Worm (Caenorhabditis elegans): ENCODE results near the gene srw-118.
"Not testable (repeated sequence)": the region's sequence is repeated elsewhere in the genome, so short reads cannot be mapped to it uniquely, and the experiment has no call there.

The srw-118 gene

DNA sequence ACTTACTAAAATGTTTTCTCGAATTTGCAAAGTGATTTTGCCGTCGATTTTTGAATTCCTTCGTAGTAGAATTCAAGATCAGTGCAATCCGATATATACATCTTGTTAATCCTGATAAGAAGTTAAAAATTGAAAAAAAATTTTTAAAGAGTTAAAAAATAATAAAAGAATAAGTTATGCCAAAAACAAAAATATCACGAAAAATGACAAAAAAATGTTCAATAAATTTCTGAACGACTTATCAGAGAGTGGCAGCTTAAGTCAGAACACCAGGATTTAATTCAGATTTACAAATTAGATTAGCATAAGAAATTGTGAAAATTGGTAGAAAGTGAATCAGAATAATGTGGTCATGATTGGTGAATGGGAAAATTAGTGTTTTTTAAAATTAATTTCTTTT lies 27.8 kb downstream of the srw-118 start, which contains the start of gene srw-122:
srw-122 (minus strand) TSS at position 101 of the 400 bp plus-strand sequence.
- not testable (repeated sequence) for TF ChIP-seq F13H6.1 (tag; optimal IDR thresholded peaks at IDR 0.05); ttx-3 (tag; optimal IDR thresholded peaks at IDR 0.05); ama-1 (optimal IDR thresholded peaks at IDR 0.05)

DNA sequence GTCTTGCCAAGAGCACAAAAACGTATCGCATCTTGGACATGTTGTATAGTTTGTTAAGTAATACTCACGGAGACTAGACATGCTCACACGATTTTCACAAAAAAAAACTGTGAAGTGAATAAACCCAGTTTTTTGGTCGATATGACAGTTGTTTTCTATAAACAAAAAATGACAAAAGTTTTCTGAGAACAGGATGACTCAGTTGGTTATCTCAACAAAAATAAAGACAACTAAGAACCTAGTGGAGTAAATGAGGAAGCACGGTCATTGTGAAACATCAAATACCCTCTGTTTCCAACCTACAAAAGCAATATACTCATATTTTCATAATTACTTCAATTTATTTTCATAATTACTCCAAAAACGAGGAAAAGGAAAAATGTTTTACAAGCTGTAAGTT lies 34.3 kb downstream of the srw-118 start, which contains the start of gene srh-87:
srh-87 (minus strand) TSS at position 101 of the 400 bp plus-strand sequence.
- TF ChIP-seq sox-4 (tag; optimal IDR thresholded peaks at IDR 0.05) (no peak), dmd-4 (tag; optimal IDR thresholded peaks at IDR 0.05; ENCODE audit: borderline replicate concordance) (no peak), odd-2 (tag; optimal IDR thresholded peaks at IDR 0.05) (no peak), pha-4 (tag; optimal IDR thresholded peaks at IDR 0.05) (no peak), C08G9.2 (tag; optimal IDR thresholded peaks at IDR 0.05) (no peak), hlh-6 (tag; optimal IDR thresholded peaks at IDR 0.05) (no peak), ceh-22 (tag; optimal IDR thresholded peaks at IDR 0.05) (no peak), syd-9 (tag; optimal IDR thresholded peaks at IDR 0.05) (no peak), rnt-1 (tag; optimal IDR thresholded peaks at IDR 0.05) (no peak), T23F11.4 (GFP tag; optimal IDR thresholded peaks at IDR 0.05) (no peak), unc-42 (tag; optimal IDR thresholded peaks at IDR 0.05) (no peak), sox-2 (GFP tag; IDR thresholded peaks at IDR 0.05) (no peak), ceh-24 (tag; optimal IDR thresholded peaks at IDR 0.05) (no peak), mec-3 (tag; optimal IDR thresholded peaks at IDR 0.05; ENCODE audit: borderline replicate concordance) (no peak), ref-2 (tag; optimal IDR thresholded peaks at IDR 0.05) (no peak), pag-3 (tag; optimal IDR thresholded peaks at IDR 0.05; ENCODE audit: borderline replicate concordance) (no peak), hlh-30 (tag; optimal IDR thresholded peaks at IDR 0.05; ENCODE audit: insufficient read depth) (no peak), sdc-2 (tag; optimal IDR thresholded peaks at IDR 0.05) (no peak), eyg-1 (tag; optimal IDR thresholded peaks at IDR 0.05) (no peak)

DNA sequence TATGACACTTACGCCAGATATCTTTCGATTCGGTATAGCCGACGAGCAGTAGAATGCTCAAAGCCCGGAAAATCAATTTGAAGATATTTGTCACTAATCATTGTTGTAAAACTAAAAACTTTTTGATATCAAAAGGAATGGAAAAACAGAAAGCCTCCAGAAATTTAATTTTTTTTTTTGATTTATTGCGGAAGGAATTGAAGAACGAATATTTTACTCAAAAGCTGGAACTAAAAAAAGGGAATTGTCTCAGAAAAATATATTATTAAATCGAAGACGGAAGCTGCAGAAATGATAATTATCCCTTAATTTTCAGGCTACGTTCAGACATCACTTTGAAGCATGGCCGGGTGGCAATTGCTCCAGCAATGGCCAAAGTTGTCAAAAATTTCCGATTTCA lies 36.0 kb downstream of the srw-118 start, which contains the start of gene srw-137:
srw-137 (minus strand) TSS at position 101 of the 400 bp plus-strand sequence.
- TF ChIP-seq ets-4 (tag; optimal IDR thresholded peaks at IDR 0.05) (no peak), nhr-11 (tag; optimal IDR thresholded peaks at IDR 0.05) (no peak)

ce11 chrV:2942247-2942646 lies 37.6 kb downstream of the srw-118 start:
- TF ChIP-seq hlh-6 (tag; optimal IDR thresholded peaks at IDR 0.05) (no peak), ceh-14 (tag; optimal IDR thresholded peaks at IDR 0.05) (no peak), K09A11.1 (tag; optimal IDR thresholded peaks at IDR 0.05; ENCODE audit: insufficient read depth) (no peak), nhr-11 (tag; optimal IDR thresholded peaks at IDR 0.05) (no peak), dmd-4 (tag; optimal IDR thresholded peaks at IDR 0.05; ENCODE audit: borderline replicate concordance) (no peak), T23F11.4 (GFP tag; optimal IDR thresholded peaks at IDR 0.05) (no peak), hlh-15 (tag; optimal IDR thresholded peaks at IDR 0.05) (no peak), hlh-13 (GFP tag; optimal IDR thresholded peaks at IDR 0.05) (no peak), unc-3 (GFP tag; conservative IDR thresholded peaks at IDR 0.05) (no peak), unc-3 (tag; optimal IDR thresholded peaks at IDR 0.05) (no peak), ceh-22 (tag; optimal IDR thresholded peaks at IDR 0.05) (no peak)

DNA sequence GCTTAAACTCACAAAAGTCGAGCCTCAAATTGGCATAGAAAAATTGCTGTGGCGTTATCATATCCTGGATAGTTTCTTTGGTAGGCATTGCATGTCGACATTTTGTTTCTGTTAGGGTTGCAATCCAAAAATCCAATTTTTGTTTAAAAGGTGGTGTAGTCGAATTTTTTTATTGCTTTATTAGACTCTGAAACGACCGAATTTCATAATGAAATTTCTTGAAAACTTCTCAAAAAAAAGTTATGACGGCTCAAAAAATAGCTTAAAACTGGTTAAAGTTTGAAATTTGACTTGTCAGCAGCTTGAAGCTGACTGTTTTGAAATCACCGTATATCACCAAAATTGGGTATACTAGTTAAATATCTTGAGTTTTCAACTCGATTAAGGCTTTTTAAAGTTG lies 38.5 kb downstream of the srw-118 start, which contains the start of gene srw-143:
srw-143 (minus strand) TSS at position 101 of the 400 bp plus-strand sequence.
- no peak for TF ChIP-seq ceh-45 (GFP tag; IDR thresholded peaks at IDR 0.05)

DNA sequence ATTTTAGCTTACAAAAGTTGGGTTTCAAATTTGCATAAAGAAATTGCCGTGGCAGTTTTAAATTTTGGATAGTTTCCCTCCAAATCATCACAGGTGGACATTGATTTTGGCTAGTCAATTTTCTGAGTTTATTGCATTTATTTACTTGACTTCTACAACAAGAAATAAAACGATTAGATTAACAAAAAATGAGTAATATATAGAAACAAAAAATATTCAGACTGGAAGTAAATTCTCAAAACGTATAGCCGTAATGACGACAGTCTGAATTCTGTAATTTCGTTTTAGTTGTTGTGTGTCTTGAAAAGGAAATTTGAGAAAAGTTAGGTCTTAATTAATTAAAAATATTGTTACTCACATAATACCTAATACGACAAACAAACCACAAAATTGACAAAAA lies 41.4 kb downstream of the srw-118 start, which contains the start of gene srw-141:
srw-141 (minus strand) TSS at position 101 of the 400 bp plus-strand sequence.
- no peak for TF ChIP-seq ref-2 (tag; optimal IDR thresholded peaks at IDR 0.05)
- no peak for TF ChIP-seq C08G9.2 (tag; optimal IDR thresholded peaks at IDR 0.05)
- TF ChIP-seq unc-86 (tag; optimal IDR thresholded peaks at IDR 0.05) = no peak
- TF ChIP-seq dve-1 (tag; optimal IDR thresholded peaks at IDR 0.05) = no peak
- no peak for TF ChIP-seq ceh-2 (tag; optimal IDR thresholded peaks at IDR 0.05)
- no peak for TF ChIP-seq ceh-48 (tag; optimal IDR thresholded peaks at IDR 0.05)
- no peak for TF ChIP-seq ceh-30 (tag; optimal IDR thresholded peaks at IDR 0.05)
- TF ChIP-seq tbx-2 (tag; optimal IDR thresholded peaks at IDR 0.05) = no peak
- no peak for TF ChIP-seq tbx-7 (tag; optimal IDR thresholded peaks at IDR 0.05)
- TF ChIP-seq pha-2 (tag; optimal IDR thresholded peaks at IDR 0.05) = no peak
- TF ChIP-seq gmeb-2 (tag; optimal IDR thresholded peaks at IDR 0.05) = no peak
- TF ChIP-seq ztf-16 (tag; optimal IDR thresholded peaks at IDR 0.05) = no peak
- no peak for TF ChIP-seq hlh-30 (tag; optimal IDR thresholded peaks at IDR 0.05; ENCODE audit: insufficient read depth)
- no peak for TF ChIP-seq madf-2 (tag; optimal IDR thresholded peaks at IDR 0.05)
- TF ChIP-seq C38D4.7 (GFP tag; optimal IDR thresholded peaks at IDR 0.05) = no peak
- no peak for TF ChIP-seq ceh-24 (tag; optimal IDR thresholded peaks at IDR 0.05)
- TF ChIP-seq unc-55 (GFP tag; optimal IDR thresholded peaks at IDR 0.05) = no peak

Measured in whole organism, late embryonic.